Fruit fly (Drosophila melanogaster): Measurements from ENCODE around the gene Gbeta5.

DNA sequence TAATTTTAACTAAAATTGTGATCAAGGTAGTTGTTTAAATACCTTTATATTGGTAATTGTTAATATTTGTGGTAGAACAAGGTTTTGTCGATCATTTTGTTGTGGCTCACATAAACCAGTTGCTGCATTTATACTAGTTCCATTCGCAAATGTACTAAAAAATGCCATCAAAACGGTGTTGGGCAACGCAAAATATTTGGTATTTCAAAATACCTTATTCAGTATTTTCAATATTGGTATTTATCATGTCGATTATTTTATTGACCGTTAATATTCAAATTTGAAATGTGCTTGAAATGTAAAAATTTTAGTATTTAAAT, 24.9 kb upstream of the Gbeta5 start, which contains the start of gene slpr:
- TF ChIP-seq CG6791 (GFP tag; IDR thresholded peaks at IDR 0.05; ENCODE audit: partially characterized antibody) (no peak), CG1024 (GFP tag; IDR thresholded peaks at IDR 0.05) (no peak), insv (GFP tag; optimal IDR thresholded peaks at IDR 0.05) (no peak), Nf-YC (tag; optimal IDR thresholded peaks at IDR 0.05) (no peak), ind (GFP tag; optimal IDR thresholded peaks at IDR 0.05) (no peak), B-H1 (GFP tag; IDR thresholded peaks at IDR 0.05) (no peak), CG3838 (GFP tag; optimal IDR thresholded peaks at IDR 0.05) (no peak)

All from whole organism, embryonic.